Fruit fly (Drosophila melanogaster) whole organism, adult: ENCODE measurements around the gene corolla.

Experiments used
- CG12768 ChIP-seq: fragments of 200-800 bp; sonication (Bioruptor generic); optimal IDR thresholded peaks from 2 replicates; lab custom pipeline; 2017; ENCODE audit warnings: missing biosample characterization, missing genetic modification characterization, mild to moderate bottlenecking, moderate library complexity, missing genetic modification reagents
- CG14711 ChIP-seq: fragments of 200-800 bp; sonication (Bioruptor generic); optimal IDR thresholded peaks from 2 replicates; lab custom pipeline; 2018; ENCODE audit warnings: missing biosample characterization, mild to moderate bottlenecking, missing genetic modification characterization, moderate library complexity
- CG33017 ChIP-seq: fragments of 200-800 bp; sonication (Bioruptor generic); optimal IDR thresholded peaks from 2 replicates; lab custom pipeline; 2018; ENCODE audit warnings: missing biosample characterization, mild to moderate bottlenecking, missing genetic modification characterization, moderate library complexity
- CG7045 ChIP-seq: fragments of 200-800 bp; sonication (Bioruptor generic); optimal IDR thresholded peaks from 2 replicates; lab custom pipeline; 2017; ENCODE audit warnings: missing biosample characterization, mild to moderate bottlenecking, missing genetic modification characterization
- CG7101 ChIP-seq: fragments of 200-800 bp; sonication (Bioruptor generic); optimal IDR thresholded peaks from 2 replicates; lab custom pipeline; 2018; ENCODE audit warnings: missing biosample characterization, mild to moderate bottlenecking, missing genetic modification characterization, moderate library complexity
- Clk ChIP-seq: fragments of 200-800 bp; sonication (Bioruptor generic); optimal IDR thresholded peaks from 2 replicates; lab custom pipeline; 2017; ENCODE audit warnings: missing biosample characterization, missing genetic modification characterization
- Crg-1 ChIP-seq: fragments of 200-800 bp; sonication (Bioruptor generic); optimal IDR thresholded peaks from 2 replicates; lab custom pipeline; 2016; ENCODE audit warnings: missing biosample characterization, missing genetic modification characterization
- Hr96 ChIP-seq: fragments of 200-800 bp; sonication (Bioruptor generic); optimal IDR thresholded peaks from 2 replicates; lab custom pipeline; 2016; ENCODE audit warnings: missing biosample characterization, missing genetic modification characterization
- Mnt ChIP-seq: fragments of 200-800 bp; sonication (Bioruptor generic); optimal IDR thresholded peaks from 2 replicates; lab custom pipeline; 2016; ENCODE audit warnings: missing biosample characterization, mild to moderate bottlenecking, missing genetic modification characterization
- bab1 ChIP-seq: fragments of 200-800 bp; sonication (Bioruptor generic); optimal IDR thresholded peaks from 3 replicates; lab custom pipeline; 2019; ENCODE audit warnings: missing biosample characterization, mild to moderate bottlenecking, missing genetic modification characterization, moderate library complexity
- cic ChIP-seq: fragments of 200-800 bp; sonication (Bioruptor generic); optimal IDR thresholded peaks from 2 replicates; lab custom pipeline; 2017; ENCODE audit warnings: missing biosample characterization, mild to moderate bottlenecking, missing genetic modification characterization, moderate library complexity
- kay ChIP-seq: fragments of 200-800 bp; sonication (Bioruptor generic); peaks from one replicate; lab custom pipeline; 2016; ENCODE audit warnings: missing biosample characterization, missing genetic modification characterization, borderline replicate concordance
- ovo ChIP-seq: fragments of 200-800 bp; sonication (Bioruptor generic); optimal IDR thresholded peaks from 2 replicates; lab custom pipeline; 2016; ENCODE audit warnings: missing biosample characterization, missing genetic modification characterization
- toe ChIP-seq: fragments of 200-800 bp; sonication (Bioruptor generic); optimal IDR thresholded peaks from 2 replicates; lab custom pipeline; 2016; ENCODE audit warnings: missing biosample characterization, missing genetic modification characterization

DNA sequence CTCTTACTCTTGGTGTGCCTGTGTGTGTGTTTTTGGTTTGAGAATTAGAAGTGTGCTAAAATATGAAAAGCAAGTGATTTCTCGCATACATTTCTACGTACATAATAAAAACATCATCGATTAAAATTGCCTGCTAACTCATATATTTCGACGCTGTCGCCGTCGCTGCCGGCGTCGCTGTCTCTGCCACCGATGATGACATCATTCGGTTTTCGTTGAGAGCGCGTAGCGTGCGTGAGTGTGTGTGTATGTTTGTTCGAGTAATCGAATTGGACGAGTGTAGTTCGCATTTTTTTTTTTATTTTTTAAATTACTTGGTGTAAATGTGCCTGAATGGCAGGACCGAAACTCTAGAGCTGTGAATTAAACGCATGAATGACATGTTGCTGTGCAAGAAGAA is 25.9 kb upstream of the corolla start:
- no peak for TF ChIP-seq kay (GFP tag; lab: Kevin White, UChicago)
- TF ChIP-seq toe (GFP tag; lab: Kevin White, UChicago) = no peak
- no peak for TF ChIP-seq Mnt (GFP tag; lab: Kevin White, UChicago)
- no peak for TF ChIP-seq bab1
- no peak for TF ChIP-seq CG12768
- no peak for TF ChIP-seq CG33017 (tag; lab: Kevin White, UChicago)
- no peak for TF ChIP-seq CG7045 (GFP tag; lab: Kevin White, UChicago)
- TF ChIP-seq Clk (GFP tag; lab: Kevin White, UChicago) = no peak
- no peak for TF ChIP-seq ovo (GFP tag; lab: Kevin White, UChicago)
- no peak for TF ChIP-seq Crg-1 (GFP tag; lab: Kevin White, UChicago)
- TF ChIP-seq CG7101 (tag; lab: Kevin White, UChicago) = no peak
- no peak for TF ChIP-seq Hr96 (GFP tag; lab: Kevin White, UChicago)
- TF ChIP-seq CG14711 (tag; lab: Kevin White, UChicago) = no peak
- TF ChIP-seq cic (GFP tag; lab: Kevin White, UChicago) = no peak
